Worm (Caenorhabditis elegans) whole organism, young adult: ENCODE data around the gene dyf-19.

Source experiments
- C06A6.2 ChIP-seq: fragments of 200-800 bp; sonication (Bioruptor generic); conservative IDR thresholded peaks from 2 replicates; pipeline ENCODE4 v1.3.6; 2022; ENCODE audit warnings: missing genetic modification characterization, missing compliant biosample characterization
- F23B12.7 ChIP-seq: sonication (generic microtip); optimal IDR thresholded peaks from 2 replicates; lab custom pipeline; 2017; ENCODE audit warnings: missing genetic modification characterization, mild to moderate bottlenecking, missing compliant biosample characterization, antibody characterized with exemption, moderate library complexity; ENCODE audit not compliant: insufficient read depth
- F33H1.4 ChIP-seq: fragments of 200-800 bp; sonication (Bioruptor generic); IDR thresholded peaks from 2 replicates; pipeline ENCODE4 v1.3.6; 2022; ENCODE audit warnings: missing genetic modification reagents, missing genetic modification characterization, missing compliant biosample characterization
- F39B2.1 ChIP-seq: fragments of 200-800 bp; sonication (Bioruptor generic); IDR thresholded peaks from 2 replicates; pipeline ENCODE4 v1.3.6; 2022; ENCODE audit warnings: missing genetic modification reagents, missing genetic modification characterization, missing compliant biosample characterization
- F55B11.4 ChIP-seq: sonication (generic microtip); optimal IDR thresholded peaks from 2 replicates; lab custom pipeline; 2016; ENCODE audit warnings: missing compliant biosample characterization, missing genetic modification characterization, borderline replicate concordance; ENCODE audit not compliant: insufficient read depth
- K11D2.4 ChIP-seq: fragments of 200-800 bp; sonication (Bioruptor generic); IDR thresholded peaks from 2 replicates; pipeline ENCODE4 v1.3.6; 2022; ENCODE audit warnings: missing genetic modification reagents, missing genetic modification characterization, missing compliant biosample characterization
- K12H6.12 ChIP-seq: fragments of 200-800 bp; sonication (Bioruptor generic); optimal IDR thresholded peaks from 2 replicates; lab custom pipeline; 2018; ENCODE audit warnings: mild to moderate bottlenecking, missing genetic modification characterization, missing compliant biosample characterization
- Y53F4B.3 ChIP-seq: fragments of 200-800 bp; sonication (Bioruptor generic); IDR thresholded peaks from 2 replicates; pipeline ENCODE4 v1.3.6; 2022; ENCODE audit warnings: missing genetic modification reagents, missing genetic modification characterization, missing compliant biosample characterization
- Y67H2A.10 ChIP-seq: fragments of 200-800 bp; sonication (Bioruptor generic); conservative IDR thresholded peaks from 2 replicates; pipeline ENCODE4 v1.3.6; 2022; ENCODE audit warnings: missing genetic modification reagents, missing genetic modification characterization, missing compliant biosample characterization
- Y95B8A.8 ChIP-seq: fragments of 200-800 bp; sonication (Bioruptor generic); IDR thresholded peaks from 2 replicates; pipeline ENCODE4 v1.3.6; 2022; ENCODE audit warnings: missing genetic modification reagents, missing genetic modification characterization, missing compliant biosample characterization
- attf-6 ChIP-seq: fragments of 200-800 bp; sonication (Bioruptor generic); IDR thresholded peaks from 2 replicates; pipeline ENCODE4 v1.3.6; 2022; ENCODE audit warnings: missing genetic modification reagents, missing genetic modification characterization, missing compliant biosample characterization
- bed-1 ChIP-seq: fragments of 200-800 bp; sonication (Bioruptor generic); IDR thresholded peaks from 2 replicates; pipeline ENCODE4 v1.3.6; 2022; ENCODE audit warnings: missing genetic modification reagents, missing genetic modification characterization, missing compliant biosample characterization
- cebp-2 ChIP-seq: fragments of 200-800 bp; sonication (Bioruptor generic); IDR thresholded peaks from 2 replicates; pipeline ENCODE4 v1.3.6; 2022; ENCODE audit warnings: missing genetic modification characterization, missing compliant biosample characterization
- ceh-27 ChIP-seq: fragments of 200-800 bp; sonication (Bioruptor generic); optimal IDR thresholded peaks from 2 replicates; lab custom pipeline; 2018; ENCODE audit warnings: mild to moderate bottlenecking, missing genetic modification characterization, moderate library complexity, missing compliant biosample characterization
- ceh-58 ChIP-seq: fragments of 200-800 bp; sonication (Bioruptor generic); IDR thresholded peaks from 2 replicates; pipeline ENCODE4 v1.3.6; 2022; ENCODE audit warnings: missing genetic modification characterization, missing compliant biosample characterization
- ceh-79 ChIP-seq: sonication (generic microtip); optimal IDR thresholded peaks from 2 replicates; lab custom pipeline; 2017; ENCODE audit warnings: mild to moderate bottlenecking, missing genetic modification characterization, missing compliant biosample characterization
- ceh-91 ChIP-seq: fragments of 200-800 bp; sonication (Bioruptor generic); IDR thresholded peaks from 2 replicates; pipeline ENCODE4 v1.3.6; 2022; ENCODE audit warnings: missing genetic modification reagents, missing genetic modification characterization, missing compliant biosample characterization
- chd-7 ChIP-seq: sonication (generic microtip); optimal IDR thresholded peaks from 2 replicates; lab custom pipeline; 2016; ENCODE audit warnings: mild to moderate bottlenecking, missing genetic modification characterization, moderate library complexity, missing compliant biosample characterization
- dpl-1 ChIP-seq: fragments of 150-350 bp; optimal IDR thresholded peaks from 2 replicates; lab custom pipeline; 2014; ENCODE audit warnings: missing biosample characterization, missing genetic modification reagents, missing genetic modification characterization
- egl-18 ChIP-seq: fragments of 200-800 bp; sonication (Bioruptor generic); IDR thresholded peaks from 2 replicates; pipeline ENCODE4 v1.3.6; 2022; ENCODE audit warnings: missing genetic modification reagents, missing genetic modification characterization, missing compliant biosample characterization
- egl-44 ChIP-seq: fragments of 200-800 bp; sonication (Bioruptor generic); IDR thresholded peaks from 2 replicates; pipeline ENCODE4 v1.3.6; 2022; ENCODE audit warnings: missing genetic modification reagents, missing genetic modification characterization, missing compliant biosample characterization
- egrh-3 ChIP-seq: fragments of 200-800 bp; sonication (Bioruptor generic); IDR thresholded peaks from 2 replicates; pipeline ENCODE4 v1.3.6; 2022; ENCODE audit warnings: missing genetic modification reagents, missing genetic modification characterization, missing compliant biosample characterization
- ets-4 ChIP-seq: fragments of 200-800 bp; sonication (Bioruptor generic); optimal IDR thresholded peaks from 2 replicates; lab custom pipeline; 2018; ENCODE audit warnings: mild to moderate bottlenecking, missing genetic modification characterization, missing compliant biosample characterization
- lin-54 ChIP-seq: fragments of 200-800 bp; sonication (Bioruptor generic); optimal IDR thresholded peaks from 2 replicates; lab custom pipeline; 2018; ENCODE audit warnings: mild to moderate bottlenecking, missing genetic modification characterization, missing compliant biosample characterization
- lsy-27 ChIP-seq: sonication (generic microtip); optimal IDR thresholded peaks from 2 replicates; lab custom pipeline; 2017; ENCODE audit warnings: missing genetic modification characterization, mild to moderate bottlenecking, missing compliant biosample characterization, antibody characterized with exemption, missing genotype, borderline replicate concordance; ENCODE audit not compliant: insufficient read depth
- madf-10 ChIP-seq: sonication (generic microtip); optimal IDR thresholded peaks from 2 replicates; lab custom pipeline; 2016; ENCODE audit warnings: mild to moderate bottlenecking, missing genetic modification characterization, missing compliant biosample characterization
- mcd-1 ChIP-seq: fragments of 200-800 bp; sonication (Bioruptor generic); IDR thresholded peaks from 2 replicates; pipeline ENCODE4 v1.3.6; 2022; ENCODE audit warnings: missing genetic modification reagents, missing genetic modification characterization, missing compliant biosample characterization
- mel-28 ChIP-seq: sonication (generic microtip); optimal IDR thresholded peaks from 2 replicates; lab custom pipeline; 2016; ENCODE audit warnings: borderline replicate concordance, mild to moderate bottlenecking, missing genetic modification characterization, missing compliant biosample characterization
- mxl-1 ChIP-seq: sonication (generic microtip); optimal IDR thresholded peaks from 2 replicates; lab custom pipeline; 2016; ENCODE audit warnings: missing genetic modification characterization, missing compliant biosample characterization
- nfya-1 ChIP-seq: sonication (generic microtip); optimal IDR thresholded peaks from 2 replicates; lab custom pipeline; 2017; ENCODE audit warnings: antibody characterized with exemption, missing compliant biosample characterization, missing genetic modification characterization, borderline replicate concordance; ENCODE audit not compliant: insufficient read depth
- nfyb-1 ChIP-seq: fragments of 200-800 bp; sonication (Bioruptor generic); IDR thresholded peaks from 2 replicates; pipeline ENCODE4 v1.3.6; 2022; ENCODE audit warnings: missing genetic modification reagents, missing genetic modification characterization, missing compliant biosample characterization
- nhr-179 ChIP-seq: sonication (generic microtip); optimal IDR thresholded peaks from 2 replicates; lab custom pipeline; 2016; ENCODE audit warnings: mild to moderate bottlenecking, missing genetic modification characterization, missing compliant biosample characterization
- nhr-80 ChIP-seq: sonication (generic microtip); optimal IDR thresholded peaks from 2 replicates; lab custom pipeline; 2016; ENCODE audit warnings: missing genetic modification characterization, missing compliant biosample characterization
- pha-4 ChIP-seq: fragments of 150-350 bp; sonication (generic microtip); optimal IDR thresholded peaks from 2 replicates; lab custom pipeline; 2014; ENCODE audit warnings: missing biosample characterization, missing genetic modification reagents, missing genetic modification characterization
- sdz-38 ChIP-seq: sonication (generic microtip); optimal IDR thresholded peaks from 2 replicates; lab custom pipeline; 2016; ENCODE audit warnings: missing genotype, missing genetic modification characterization, missing compliant biosample characterization
- sea-2 ChIP-seq: fragments of 200-800 bp; sonication (Bioruptor generic); IDR thresholded peaks from 2 replicates; pipeline ENCODE4 v1.3.6; 2022; ENCODE audit warnings: missing genetic modification characterization, missing compliant biosample characterization
- snpc-1.1 ChIP-seq: sonication (generic microtip); optimal IDR thresholded peaks from 2 replicates; lab custom pipeline; 2017; ENCODE audit warnings: missing genetic modification characterization, mild to moderate bottlenecking, missing compliant biosample characterization, antibody characterized with exemption, moderate library complexity, missing genotype, missing genetic modification reagents; ENCODE audit not compliant: insufficient read depth
- sptf-2 ChIP-seq: fragments of 200-800 bp; sonication (Bioruptor generic); optimal IDR thresholded peaks from 2 replicates; lab custom pipeline; 2018; ENCODE audit warnings: mild to moderate bottlenecking, missing genetic modification characterization, missing compliant biosample characterization
- tbx-9 ChIP-seq: sonication (generic microtip); optimal IDR thresholded peaks from 2 replicates; lab custom pipeline; 2016; ENCODE audit warnings: borderline replicate concordance, missing genetic modification characterization, inconsistent platforms, missing compliant biosample characterization
- unc-62 ChIP-seq: fragments of 150-350 bp; optimal IDR thresholded peaks from 2 replicates; lab custom pipeline; 2014; ENCODE audit warnings: missing biosample characterization, missing genetic modification reagents, missing genetic modification characterization
- xnd-1 ChIP-seq: sonication (generic microtip); optimal IDR thresholded peaks from 2 replicates; lab custom pipeline; 2016; ENCODE audit warnings: missing genotype, missing genetic modification reagents, missing genetic modification characterization, missing compliant biosample characterization
- zim-3 ChIP-seq: sonication (generic microtip); optimal IDR thresholded peaks from 2 replicates; lab custom pipeline; 2017; ENCODE audit warnings: mild to moderate bottlenecking, missing genetic modification characterization, moderate library complexity, missing compliant biosample characterization
- ztf-28 ChIP-seq: fragments of 200-800 bp; sonication (Bioruptor generic); IDR thresholded peaks from 2 replicates; pipeline ENCODE4 v1.3.6; 2022; ENCODE audit warnings: missing genetic modification reagents, missing genetic modification characterization, missing compliant biosample characterization

The dyf-19 gene

DNA sequence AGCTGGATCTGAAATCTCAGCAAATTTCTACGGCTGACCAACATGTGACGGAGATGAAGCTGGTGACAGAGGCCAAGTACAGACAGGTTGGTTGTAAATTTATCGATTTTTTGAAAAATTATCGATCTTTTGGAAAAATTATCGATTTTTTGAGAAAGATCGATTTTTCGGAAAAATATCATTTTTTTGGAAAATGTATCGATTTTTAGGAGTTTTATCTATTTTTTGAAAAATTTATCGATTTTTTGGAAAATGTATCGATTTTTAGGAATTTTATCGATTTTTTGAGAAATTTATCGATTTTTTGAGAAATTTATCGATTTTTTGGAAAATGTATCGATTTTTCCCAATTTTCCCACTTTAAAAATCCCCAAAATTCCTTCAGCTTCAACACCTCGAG, 5.1 kb downstream of the dyf-19 start (continued):
- TF ChIP-seq F55B11.4 (tag; lab: Kevin White, UChicago), result no peak
- TF ChIP-seq sea-2 (GFP tag; lab: Robert Waterston, UW), result no peak
- no peak for TF ChIP-seq F33H1.4
- TF ChIP-seq sptf-2 (GFP tag; lab: Kevin White, UChicago), result no peak
- no peak for TF ChIP-seq mxl-1 (tag; lab: Kevin White, UChicago)
- no peak for TF ChIP-seq unc-62 (GFP tag; lab: Kevin White, UChicago)

DNA sequence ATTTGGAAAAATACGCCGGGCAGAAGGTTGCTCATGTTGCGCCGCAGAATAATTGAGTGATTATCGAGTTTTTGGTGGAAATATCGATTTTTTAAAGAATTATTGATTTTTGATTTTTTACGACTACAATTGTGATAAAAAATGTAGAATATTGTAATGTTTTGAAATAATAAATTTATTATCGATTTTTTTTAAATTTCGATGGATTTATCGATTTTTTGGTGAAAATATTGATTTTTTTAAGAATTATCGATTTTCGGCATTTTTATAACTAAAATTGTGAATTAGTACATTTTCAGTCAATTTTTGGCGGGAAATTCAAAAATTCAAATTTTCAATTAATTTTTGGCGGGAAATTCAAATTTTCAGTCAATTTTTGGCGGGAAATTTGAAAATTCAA, 5.7 kb downstream of the dyf-19 start:
- no peak for TF ChIP-seq Y95B8A.8 (GFP tag; lab: Robert Waterston, UW)
- no peak for TF ChIP-seq nhr-179 (tag; lab: Kevin White, UChicago)
- TF ChIP-seq Y53F4B.3 (GFP tag; lab: Robert Waterston, UW), result no peak
- TF ChIP-seq ceh-79 (tag; lab: Kevin White, UChicago), result no peak
- no peak for TF ChIP-seq dpl-1 (GFP tag; lab: Kevin White, UChicago)
- TF ChIP-seq ets-4 (GFP tag; lab: Kevin White, UChicago), result no peak
- TF ChIP-seq K12H6.12 (tag; lab: Kevin White, UChicago), result no peak
- no peak for TF ChIP-seq lsy-27 (tag; lab: Kevin White, UChicago)
- no peak for TF ChIP-seq nfyb-1 (GFP tag; lab: Robert Waterston, UW)
- TF ChIP-seq F39B2.1 (GFP tag; lab: Robert Waterston, UW), result no peak
- TF ChIP-seq sdz-38, result no peak
- no peak for TF ChIP-seq Y67H2A.10 (GFP tag; lab: Robert Waterston, UW)
- no peak for TF ChIP-seq ceh-91
- no peak for TF ChIP-seq pha-4 (tag; lab: Kevin White, UChicago)
- TF ChIP-seq ztf-28 (GFP tag; lab: Robert Waterston, UW), result no peak
- no peak for TF ChIP-seq attf-6 (GFP tag; lab: Robert Waterston, UW)
- no peak for TF ChIP-seq egl-44 (GFP tag; lab: Robert Waterston, UW)
- no peak for TF ChIP-seq xnd-1 (tag; lab: Kevin White, UChicago)

DNA sequence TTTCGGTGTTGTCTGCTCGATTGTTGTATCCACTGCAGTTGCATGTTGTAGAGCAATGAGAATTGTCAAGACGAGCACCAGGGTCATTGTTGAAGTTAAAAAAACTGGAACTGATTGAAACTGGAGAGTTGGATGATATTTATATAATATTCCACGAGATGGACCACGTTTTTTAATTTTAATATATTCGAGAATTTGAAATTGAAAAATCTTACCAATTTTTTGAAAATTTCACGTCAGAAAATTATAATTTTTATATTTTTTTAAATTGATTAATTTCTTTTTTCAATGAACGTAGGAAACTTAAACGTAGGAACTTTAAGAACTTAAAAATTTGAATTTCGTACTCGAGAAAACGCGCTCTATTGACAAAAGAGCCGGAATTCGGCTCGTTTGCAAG, 7.7 kb downstream of the dyf-19 start, which contains the start of gene Y43F8C.5:
Gene Y43F8C.5, minus strand, starts transcription at position 101 of the 400 bp plus-strand sequence.
- TF ChIP-seq cebp-2, result 0 out of 2 replicates have a peak, but pooled peaks have one; percentile 33
- no peak for TF ChIP-seq C06A6.2

DNA sequence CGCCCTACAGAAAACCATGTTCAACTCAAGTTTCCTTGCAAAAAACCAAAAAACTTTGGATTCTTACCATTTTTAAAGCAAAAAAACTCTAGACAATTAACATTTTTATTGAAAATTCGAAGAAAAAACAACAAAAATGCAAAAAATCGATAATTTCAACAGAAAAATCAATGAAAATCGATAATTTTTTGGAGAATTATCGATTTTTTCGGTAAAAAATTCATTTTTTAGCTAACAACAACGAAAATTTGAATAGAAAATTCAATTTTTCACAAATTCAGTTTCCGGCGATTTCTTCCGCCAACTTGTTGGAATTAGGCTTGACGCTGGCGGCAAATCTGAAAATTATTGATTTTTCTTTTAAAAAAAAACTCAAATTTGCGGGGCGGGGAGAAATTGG, 8.1 kb downstream of the dyf-19 start:
- no peak for TF ChIP-seq unc-62 (GFP tag; lab: Kevin White, UChicago)
- no peak for TF ChIP-seq nhr-80 (tag; lab: Kevin White, UChicago)
- no peak for TF ChIP-seq ceh-27 (GFP tag; lab: Kevin White, UChicago)
- 0 out of 2 replicates have a peak, but pooled peaks have one; percentile 39 for TF ChIP-seq bed-1 (GFP tag; lab: Robert Waterston, UW)
- no peak for TF ChIP-seq lin-54
- TF ChIP-seq zim-3 (tag; lab: Kevin White, UChicago), result no peak
- no peak for TF ChIP-seq egrh-3

DNA sequence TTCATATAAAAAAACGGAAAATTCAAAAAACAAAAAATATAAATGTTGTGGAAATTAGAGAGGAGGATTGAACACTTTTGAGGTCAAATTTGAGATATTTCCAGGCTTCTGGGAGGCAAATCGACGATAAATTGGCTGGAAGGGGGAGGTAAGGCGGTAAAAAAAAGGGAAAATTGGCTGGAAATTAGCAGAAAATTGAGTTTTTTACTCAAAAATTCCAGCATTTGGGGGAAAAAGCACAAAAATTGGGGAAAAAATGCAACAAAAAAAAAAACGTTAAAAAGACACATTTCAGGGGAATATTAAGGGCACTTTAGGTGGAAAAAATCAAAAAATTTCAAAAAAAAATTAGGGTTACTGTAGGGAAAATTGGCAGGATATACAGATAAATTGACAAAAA, 9.3 kb downstream of the dyf-19 start:
- TF ChIP-seq mel-28 (tag; lab: Kevin White, UChicago) (no peak), chd-7 (tag; lab: Kevin White, UChicago) (no peak), madf-10 (tag; lab: Kevin White, UChicago) (no peak), mcd-1 (GFP tag; lab: Robert Waterston, UW) (no peak), egl-18 (GFP tag; lab: Robert Waterston, UW) (no peak), Y95B8A.8 (GFP tag; lab: Robert Waterston, UW) (no peak), lsy-27 (tag; lab: Kevin White, UChicago) (no peak), snpc-1.1 (tag; lab: Kevin White, UChicago) (no peak), F23B12.7 (tag; lab: Kevin White, UChicago) (no peak), C06A6.2 (no peak), nfya-1 (no peak), ceh-79 (tag; lab: Kevin White, UChicago) (no peak), ceh-58 (GFP tag; lab: Robert Waterston, UW) (no peak), K11D2.4 (GFP tag; lab: Robert Waterston, UW) (no peak), tbx-9 (tag; lab: Kevin White, UChicago) (no peak)
